Worm (Caenorhabditis elegans) whole organism, early embryonic: ENCODE measurements around the gene csn-3.

Experiments used
- B0310.2 ChIP-seq: sonication (generic microtip); optimal IDR thresholded peaks from 2 replicates; lab custom pipeline; 2016; ENCODE audit warnings: mild to moderate bottlenecking, missing genetic modification characterization, missing compliant biosample characterization
- F13C5.2 ChIP-seq: sonication (generic microtip); optimal IDR thresholded peaks from 2 replicates; lab custom pipeline; 2017; ENCODE audit warnings: mild to moderate bottlenecking, missing genetic modification characterization, inconsistent platforms, missing compliant biosample characterization
- aly-1 ChIP-seq: sonication (generic microtip); optimal IDR thresholded peaks from 2 replicates; lab custom pipeline; 2016; ENCODE audit warnings: missing genetic modification characterization, missing compliant biosample characterization
- ama-1 ChIP-seq: fragments of 150-350 bp; optimal IDR thresholded peaks from 2 replicates; lab custom pipeline; 2014
- ceh-13 ChIP-seq: fragments of 200-800 bp; sonication (Bioruptor generic); optimal IDR thresholded peaks from 2 replicates; lab custom pipeline; 2018; ENCODE audit warnings: mild to moderate bottlenecking, missing genetic modification characterization, missing compliant biosample characterization
- ceh-36 ChIP-seq: sonication (generic microtip); optimal IDR thresholded peaks from 2 replicates; lab custom pipeline; 2016; ENCODE audit warnings: missing genetic modification characterization, inconsistent platforms, missing compliant biosample characterization
- ets-7 ChIP-seq: sonication (generic microtip); optimal IDR thresholded peaks from 2 replicates; lab custom pipeline; 2016; ENCODE audit warnings: missing genotype, missing genetic modification characterization, missing compliant biosample characterization
- flt-1 ChIP-seq: fragments of 200-800 bp; sonication (Bioruptor generic); IDR thresholded peaks from 2 replicates; pipeline ENCODE4 v1.3.6; 2022; ENCODE audit warnings: missing genetic modification characterization, missing compliant biosample characterization
- hmbx-1 ChIP-seq: sonication (generic microtip); optimal IDR thresholded peaks from 2 replicates; lab custom pipeline; 2016; ENCODE audit warnings: mild to moderate bottlenecking, missing genetic modification characterization, missing compliant biosample characterization
- hmg-4 ChIP-seq: fragments of 200-800 bp; sonication (Bioruptor generic); optimal IDR thresholded peaks from 2 replicates; lab custom pipeline; 2018; ENCODE audit warnings: mild to moderate bottlenecking, missing genetic modification characterization, missing compliant biosample characterization
- hnd-1 ChIP-seq: sonication (generic microtip); optimal IDR thresholded peaks from 2 replicates; lab custom pipeline; 2016; ENCODE audit warnings: missing genetic modification characterization, missing compliant biosample characterization
- pes-1 ChIP-seq: fragments of 200-800 bp; sonication (Bioruptor generic); IDR thresholded peaks from 2 replicates; pipeline ENCODE4 v1.3.6; 2022; ENCODE audit warnings: missing genetic modification reagents, missing genetic modification characterization, missing compliant biosample characterization
- scrt-1 ChIP-seq: fragments of 200-800 bp; sonication (Bioruptor generic); IDR thresholded peaks from 2 replicates; pipeline ENCODE4 v1.3.6; 2022; ENCODE audit warnings: missing genetic modification characterization, missing compliant biosample characterization
- sea-1 ChIP-seq: fragments of 200-800 bp; sonication (Bioruptor generic); conservative IDR thresholded peaks from 2 replicates; pipeline ENCODE4 v1.3.6; 2022; ENCODE audit warnings: missing genetic modification characterization, missing compliant biosample characterization
- tbx-11 ChIP-seq: fragments of 200-800 bp; sonication (Bioruptor generic); IDR thresholded peaks from 2 replicates; pipeline ENCODE4 v1.3.6; 2022; ENCODE audit warnings: missing genetic modification characterization, missing compliant biosample characterization
- tbx-37 ChIP-seq: fragments of 200-800 bp; sonication (Bioruptor generic); conservative IDR thresholded peaks from 2 replicates; pipeline ENCODE4 v1.3.6; 2022; ENCODE audit warnings: missing genetic modification reagents, missing genetic modification characterization, missing compliant biosample characterization
- tra-4 ChIP-seq: sonication (generic microtip); optimal IDR thresholded peaks from 2 replicates; lab custom pipeline; 2017; ENCODE audit warnings: missing genetic modification characterization, missing compliant biosample characterization

The csn-3 gene

ce11 chrIV:237350-237749 lies 42.8 kb downstream of the csn-3 start, which contains the start of gene ints-13:
Gene ints-13, minus strand, starts transcription at chrIV:237450.
- TF ChIP-seq tbx-37 (GFP tag; lab: Robert Waterston, UW) (no peak), tra-4 (tag; lab: Kevin White, UChicago) (no peak), ama-1 (peak; percentile 20), sea-1 (GFP tag; lab: Robert Waterston, UW) (no peak), hmg-4 (GFP tag; lab: Kevin White, UChicago) (no peak), B0310.2 (tag; lab: Kevin White, UChicago) (no peak), tbx-11 (GFP tag; lab: Robert Waterston, UW) (no peak)

ce11 chrIV:240257-240754 lies 45.8 kb downstream of the csn-3 start, which contains the start of the genes fnta-1 and cogc-8:
Gene fnta-1, minus strand, starts transcription at chrIV:240307.
Gene cogc-8, plus strand, starts transcription at chrIV:240451.
- TF ChIP-seq F13C5.2 (tag; lab: Kevin White, UChicago) (peak; percentile 16), hmg-4 (GFP tag; lab: Kevin White, UChicago) (no peak)

DNA sequence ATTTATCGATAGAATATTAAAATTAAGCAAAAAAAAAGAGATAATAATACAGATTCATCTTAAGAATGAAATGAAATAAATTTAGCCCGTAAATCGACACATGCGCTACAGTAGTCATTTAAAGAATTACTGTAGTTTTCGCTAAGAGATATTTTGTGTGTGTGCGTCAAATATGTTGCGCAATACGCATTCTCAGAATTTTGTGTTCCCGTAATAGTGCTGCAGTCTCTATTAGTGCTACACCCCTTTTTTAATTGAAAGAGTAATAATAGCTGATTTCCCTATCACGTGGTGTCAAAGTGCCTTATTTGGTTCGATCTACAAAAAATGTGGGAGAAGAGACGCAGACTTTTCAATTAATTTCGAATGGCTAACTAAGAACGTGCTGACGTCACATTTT lies 49.7 kb downstream of the csn-3 start:
- no peak for TF ChIP-seq F13C5.2 (tag; lab: Kevin White, UChicago)
- no peak for TF ChIP-seq pes-1 (GFP tag; lab: Robert Waterston, UW)
- no peak for TF ChIP-seq tbx-11 (GFP tag; lab: Robert Waterston, UW)
- TF ChIP-seq sea-1 (GFP tag; lab: Robert Waterston, UW), result no peak
- no peak for TF ChIP-seq tbx-37 (GFP tag; lab: Robert Waterston, UW)
- TF ChIP-seq tra-4 (tag; lab: Kevin White, UChicago), result no peak
- TF ChIP-seq hnd-1 (tag; lab: Kevin White, UChicago), result no peak
- no peak for TF ChIP-seq hmg-4 (GFP tag; lab: Kevin White, UChicago)
- no peak for TF ChIP-seq ceh-13 (GFP tag; lab: Kevin White, UChicago)
- TF ChIP-seq ets-7 (tag; lab: Kevin White, UChicago), result no peak
- TF ChIP-seq B0310.2 (tag; lab: Kevin White, UChicago), result no peak
- no peak for TF ChIP-seq ama-1
- TF ChIP-seq aly-1 (tag; lab: Kevin White, UChicago), result no peak
- no peak for TF ChIP-seq hmbx-1 (tag; lab: Kevin White, UChicago)
- TF ChIP-seq flt-1 (GFP tag; lab: Robert Waterston, UW), result no peak
- no peak for TF ChIP-seq scrt-1
- TF ChIP-seq ceh-36, result no peak

- TF ChIP-seq tbx-11 (GFP tag; lab: Robert Waterston, UW), result no peak
- TF ChIP-seq ets-7 (tag; lab: Kevin White, UChicago), result no peak
- no peak for TF ChIP-seq B0310.2 (tag; lab: Kevin White, UChicago)
- TF ChIP-seq aly-1 (tag; lab: Kevin White, UChicago), result no peak
- no peak for TF ChIP-seq flt-1 (GFP tag; lab: Robert Waterston, UW)
- TF ChIP-seq ceh-13 (GFP tag; lab: Kevin White, UChicago), result no peak
- no peak for TF ChIP-seq hmbx-1 (tag; lab: Kevin White, UChicago)
- TF ChIP-seq F13C5.2 (tag; lab: Kevin White, UChicago), result no peak
- TF ChIP-seq ama-1, result no peak
Measured at ce11 chrIV:244843-245242, 50.3 kb downstream of the csn-3 start, which contains the start of gene aass-1. Gene aass-1, plus strand, starts transcription at chrIV:245143.

- no peak for TF ChIP-seq hmg-4 (GFP tag; lab: Kevin White, UChicago)
- no peak for TF ChIP-seq tbx-11 (GFP tag; lab: Robert Waterston, UW)
- no peak for TF ChIP-seq hmbx-1 (tag; lab: Kevin White, UChicago)
- TF ChIP-seq flt-1 (GFP tag; lab: Robert Waterston, UW), result no peak
- no peak for TF ChIP-seq ama-1
- TF ChIP-seq ceh-36, result no peak
- TF ChIP-seq ets-7 (tag; lab: Kevin White, UChicago), result no peak
- TF ChIP-seq pes-1 (GFP tag; lab: Robert Waterston, UW), result no peak
- TF ChIP-seq ceh-13 (GFP tag; lab: Kevin White, UChicago), result no peak
- no peak for TF ChIP-seq B0310.2 (tag; lab: Kevin White, UChicago)
- no peak for TF ChIP-seq tbx-37 (GFP tag; lab: Robert Waterston, UW)
- TF ChIP-seq tra-4 (tag; lab: Kevin White, UChicago), result no peak
- TF ChIP-seq hnd-1 (tag; lab: Kevin White, UChicago), result no peak
- no peak for TF ChIP-seq aly-1 (tag; lab: Kevin White, UChicago)
- no peak for TF ChIP-seq sea-1 (GFP tag; lab: Robert Waterston, UW)
- no peak for TF ChIP-seq F13C5.2 (tag; lab: Kevin White, UChicago)
- TF ChIP-seq scrt-1, result no peak
Measured at ce11 chrIV:247494-247893, 53.0 kb downstream of the csn-3 start.
